Worm (Caenorhabditis elegans) whole organism, L4 larva: ENCODE data around the gene F36A4.4.
A peak's percentile ranks its signal among the peaks of the same experiment; 100 is the strongest.

ENCODE experiments used
- Y5F2A.4 ChIP-seq: fragments of 200-800 bp; sonication (Bioruptor generic); optimal IDR thresholded peaks from 2 replicates; lab custom pipeline; 2018; ENCODE audit warnings: mild to moderate bottlenecking, missing genetic modification characterization, missing compliant biosample characterization
- ama-1 ChIP-seq: fragments of 150-350 bp; optimal IDR thresholded peaks from 2 replicates; lab custom pipeline; 2014; ENCODE audit warnings: inconsistent platforms, mixed read lengths
- ceh-82 ChIP-seq: sonication (generic microtip); optimal IDR thresholded peaks from 2 replicates; lab custom pipeline; 2017; ENCODE audit warnings: missing biosample characterization, missing genetic modification characterization
- daf-12 ChIP-seq: fragments of 150-350 bp; optimal IDR thresholded peaks from 2 replicates; lab custom pipeline; 2014; ENCODE audit warnings: missing biosample characterization, missing genetic modification reagents, missing genetic modification characterization
- dmd-6 ChIP-seq: fragments of 200-800 bp; sonication (Bioruptor generic); IDR thresholded peaks from 2 replicates; pipeline ENCODE4 v1.3.6; 2022; ENCODE audit warnings: missing genetic modification reagents, missing genetic modification characterization, missing compliant biosample characterization
- jun-1 ChIP-seq: fragments of 150-350 bp; optimal IDR thresholded peaks from 2 replicates; lab custom pipeline; 2014; ENCODE audit warnings: missing biosample characterization, missing genetic modification reagents, missing genetic modification characterization
- lir-3 ChIP-seq: sonication (generic microtip); optimal IDR thresholded peaks from 2 replicates; lab custom pipeline; 2016; ENCODE audit warnings: mild to moderate bottlenecking, missing genetic modification characterization, missing compliant biosample characterization
- nhr-28 ChIP-seq: fragments of 150-350 bp; optimal IDR thresholded peaks from 2 replicates; lab custom pipeline; 2014; ENCODE audit warnings: missing biosample characterization, missing genetic modification characterization
- nhr-42 ChIP-seq: fragments of 200-800 bp; sonication (Bioruptor generic); IDR thresholded peaks from 2 replicates; pipeline ENCODE4 v1.3.6; 2022; ENCODE audit warnings: missing genetic modification characterization, missing compliant biosample characterization
- snpc-1.2 ChIP-seq: fragments of 200-800 bp; sonication (Bioruptor generic); IDR thresholded peaks from 2 replicates; pipeline ENCODE4 v1.3.6; 2022; ENCODE audit warnings: missing genetic modification reagents, missing genetic modification characterization, missing compliant biosample characterization
- snpc-4 ChIP-seq: fragments of 150-350 bp; optimal IDR thresholded peaks from 2 replicates; lab custom pipeline; 2014; ENCODE audit warnings: missing biosample characterization, missing genetic modification characterization
- ztf-11 ChIP-seq: fragments of 150-350 bp; optimal IDR thresholded peaks from 2 replicates; lab custom pipeline; 2014; ENCODE audit warnings: missing biosample characterization, missing genetic modification characterization
- ztf-7 ChIP-seq: fragments of 150-350 bp; optimal IDR thresholded peaks from 2 replicates; lab custom pipeline; 2014; ENCODE audit warnings: missing biosample characterization, missing genetic modification characterization

- TF ChIP-seq nhr-42 (GFP tag; lab: Robert Waterston, UW), result no peak
- no peak for TF ChIP-seq ama-1 (lab: Kevin White, UChicago)
- TF ChIP-seq snpc-1.2, result no peak
- TF ChIP-seq lir-3, result no peak
- TF ChIP-seq nhr-28 (tag; lab: Kevin White, UChicago), result peak; percentile 58
- TF ChIP-seq snpc-4 (tag; lab: Kevin White, UChicago), result no peak
- TF ChIP-seq ztf-7, result no peak
- peak; percentile 45; the same call in 1 of the 2 replicates for TF ChIP-seq dmd-6 (GFP tag; lab: Robert Waterston, UW)
- no peak for TF ChIP-seq daf-12 (tag; lab: Kevin White, UChicago)
- TF ChIP-seq Y5F2A.4 (GFP tag; lab: Kevin White, UChicago), result no peak
- TF ChIP-seq ztf-11 (tag; lab: Kevin White, UChicago), result no peak
- TF ChIP-seq jun-1, result no peak
- no peak for TF ChIP-seq ceh-82
Observed at ce11 chrIV:4284989-4285388, 17.6 kb downstream of the F36A4.4 start.
